Fruit fly (Drosophila melanogaster) whole organism, embryonic: ENCODE data around the gene cac.
A peak's percentile ranks its signal among the peaks of the same experiment; 100 is the strongest.

Experiments
- ATbp ChIP-seq: fragments of 200-800 bp; sonication (Bioruptor generic); optimal IDR thresholded peaks from 2 replicates; lab custom pipeline; 2017; ENCODE audit warnings: missing biosample characterization, mild to moderate bottlenecking, missing genetic modification characterization, missing genetic modification reagents
- CG10209 ChIP-seq: fragments of 200-800 bp; sonication (Bioruptor generic); optimal IDR thresholded peaks from 3 replicates; lab custom pipeline; 2017; ENCODE audit warnings: missing biosample characterization, mild to moderate bottlenecking, missing genetic modification characterization, missing genetic modification reagents
- CG10565 ChIP-seq: fragments of 200-800 bp; sonication (Bioruptor generic); optimal IDR thresholded peaks from 3 replicates; lab custom pipeline; 2016; ENCODE audit warnings: missing biosample characterization, mild to moderate bottlenecking, missing genetic modification characterization
- CG10959 ChIP-seq: fragments of 200-800 bp; sonication (Bioruptor generic); IDR thresholded peaks from 2 replicates; pipeline ENCODE4 v1.3.6; 2022; ENCODE audit warnings: missing biosample characterization, missing genetic modification characterization
- CG11085 ChIP-seq: fragments of 200-800 bp; sonication (Bioruptor generic); IDR thresholded peaks from 2 replicates; pipeline ENCODE4 v1.3.6; 2022; ENCODE audit warnings: missing biosample characterization, missing genetic modification characterization
- CG11456 ChIP-seq: fragments of 200-800 bp; sonication (Bioruptor generic); IDR thresholded peaks from 3 replicates; pipeline ENCODE4 v1.3.6; 2022; ENCODE audit warnings: missing biosample characterization, missing genetic modification characterization
- CG11696 ChIP-seq: fragments of 200-800 bp; sonication (Bioruptor generic); IDR thresholded peaks from 2 replicates; pipeline ENCODE4 v1.3.6; 2022; ENCODE audit warnings: missing biosample characterization, missing genetic modification characterization
- CG12659 ChIP-seq: fragments of 200-800 bp; sonication (Bioruptor generic); optimal IDR thresholded peaks from 3 replicates; lab custom pipeline; 2017; ENCODE audit warnings: mild to moderate bottlenecking, missing biosample characterization, missing genetic modification reagents, missing genetic modification characterization
- CG13624 ChIP-seq: fragments of 200-800 bp; sonication (Bioruptor generic); optimal IDR thresholded peaks from 2 replicates; lab custom pipeline; 2016; ENCODE audit warnings: missing biosample characterization, missing genetic modification characterization
- CG14050 ChIP-seq: fragments of 200-800 bp; sonication (Bioruptor generic); IDR thresholded peaks from 3 replicates; pipeline ENCODE4 v1.3.6; 2022; ENCODE audit warnings: missing biosample characterization, missing genetic modification characterization
- CG15269 ChIP-seq: fragments of 200-800 bp; sonication (Bioruptor generic); optimal IDR thresholded peaks from 2 replicates; lab custom pipeline; 2018; ENCODE audit warnings: missing biosample characterization, mild to moderate bottlenecking, missing genetic modification characterization, moderate library complexity
- CG1529 ChIP-seq: fragments of 200-800 bp; sonication (Bioruptor generic); optimal IDR thresholded peaks from 3 replicates; lab custom pipeline; 2018; ENCODE audit warnings: missing biosample characterization, missing genetic modification characterization
- CG17359 ChIP-seq: fragments of 200-800 bp; sonication (Bioruptor generic); optimal IDR thresholded peaks from 3 replicates; lab custom pipeline; 2018; ENCODE audit warnings: missing biosample characterization, mild to moderate bottlenecking, missing genetic modification characterization, moderate library complexity
- CG18011 ChIP-seq: fragments of 200-800 bp; sonication (Bioruptor generic); optimal IDR thresholded peaks from 2 replicates; lab custom pipeline; 2017; ENCODE audit warnings: missing biosample characterization, missing genetic modification characterization, mild to moderate bottlenecking, moderate library complexity, missing genotype
- CG2678 ChIP-seq: fragments of 200-800 bp; sonication (Bioruptor generic); optimal IDR thresholded peaks from 3 replicates; lab custom pipeline; 2019; ENCODE audit warnings: missing biosample characterization, mild to moderate bottlenecking, missing genetic modification characterization, moderate library complexity
- CG31441 ChIP-seq: fragments of 200-800 bp; sonication (Bioruptor generic); IDR thresholded peaks from 2 replicates; pipeline ENCODE4 v1.3.6; 2022; ENCODE audit warnings: missing biosample characterization, missing genetic modification characterization
- CG3726 ChIP-seq: fragments of 200-800 bp; sonication (Bioruptor generic); IDR thresholded peaks from 3 replicates; pipeline ENCODE4, ENCODE4 v1.3.6; 2022; ENCODE audit warnings: missing biosample characterization, missing genetic modification characterization
- CG3847 ChIP-seq: fragments of 200-800 bp; sonication (Bioruptor generic); IDR thresholded peaks from 2 replicates; pipeline ENCODE4 v1.3.6; 2022; ENCODE audit warnings: missing biosample characterization, missing genetic modification characterization
- CG6175 ChIP-seq: fragments of 200-800 bp; sonication (Bioruptor generic); IDR thresholded peaks from 3 replicates; pipeline ENCODE4 v1.3.6; 2022; ENCODE audit warnings: missing biosample characterization, missing genetic modification characterization
- CG8290 ChIP-seq, 3 experiments: fragments of 200-800 bp; sonication (Bioruptor generic); optimal IDR thresholded peaks; 2 replicates each; lab custom pipeline; 2016 to 2019; ENCODE audit warnings: missing biosample characterization in 3 of 3, missing genetic modification characterization in 3 of 3, mild to moderate bottlenecking in 2 of 3, moderate library complexity in 1 of 3
- Drgx ChIP-seq: fragments of 200-800 bp; sonication (Bioruptor generic); IDR thresholded peaks from 2 replicates; pipeline ENCODE4 v1.3.6; 2022; ENCODE audit warnings: missing biosample characterization, missing genetic modification characterization
- H2.0 ChIP-seq: fragments of 200-800 bp; sonication (Bioruptor generic); IDR thresholded peaks from 2 replicates; pipeline ENCODE4 v1.3.6; 2022; ENCODE audit warnings: missing biosample characterization, missing genetic modification characterization
- Hmr ChIP-seq: fragments of 200-800 bp; sonication (Bioruptor generic); optimal IDR thresholded peaks from 3 replicates; lab custom pipeline; 2017; ENCODE audit warnings: mild to moderate bottlenecking, missing biosample characterization, missing genetic modification reagents, missing genetic modification characterization
- Lpt ChIP-seq: fragments of >200 bp; optimal IDR thresholded peaks from 2 replicates; lab custom pipeline; 2018; ENCODE audit warnings: missing biosample characterization, missing genetic modification characterization
- Mrtf ChIP-seq: fragments of 200-800 bp; sonication (Bioruptor generic); IDR thresholded peaks from 3 replicates; pipeline ENCODE4 v1.3.6; 2022; ENCODE audit warnings: missing biosample characterization, missing genetic modification characterization
- Taf1 ChIP-seq: fragments of 200-800 bp; sonication (Bioruptor generic); IDR thresholded peaks from 2 replicates; pipeline ENCODE4 v1.3.6; 2022; ENCODE audit warnings: missing biosample characterization, missing genetic modification characterization
- al ChIP-seq: fragments of 200-800 bp; sonication (Bioruptor generic); IDR thresholded peaks from 2 replicates; pipeline ENCODE4 v1.3.6; 2022; ENCODE audit warnings: missing biosample characterization, missing genetic modification characterization
- ara ChIP-seq: fragments of 200-800 bp; sonication (Bioruptor generic); IDR thresholded peaks from 2 replicates; pipeline ENCODE4 v1.3.6; 2022; ENCODE audit warnings: missing biosample characterization, missing genetic modification characterization
- crp ChIP-seq, 2 experiments: fragments of 200-800 bp; sonication (Bioruptor generic); optimal IDR thresholded peaks; 2 replicates in 1 of 2; 3 replicates in 1 of 2; lab custom pipeline; 2017; ENCODE audit warnings: missing biosample characterization in 2 of 2, missing genetic modification characterization in 2 of 2, mild to moderate bottlenecking in 1 of 2, moderate library complexity in 1 of 2
- gce ChIP-seq: fragments of 200-800 bp; sonication (Bioruptor generic); IDR thresholded peaks from 3 replicates; pipeline ENCODE4 v1.3.6; 2022; ENCODE audit warnings: missing biosample characterization, missing genetic modification characterization
- grau ChIP-seq: fragments of 200-800 bp; optimal IDR thresholded peaks from 3 replicates; lab custom pipeline; 2019; ENCODE audit warnings: missing biosample characterization, mild to moderate bottlenecking, missing genetic modification characterization, moderate library complexity
- hkb ChIP-seq, 2 experiments: fragments of 200-800 bp in 1 of 2; fragments of >200 bp in 1 of 2; sonication (Bioruptor generic) in 1 of 2; IDR thresholded peaks in 1 of 2; optimal IDR thresholded peaks in 1 of 2; 2 replicates each; pipeline versions ENCODE4 v1.3.6 to Lab custom; 2017 to 2022; ENCODE audit warnings: missing biosample characterization in 1 of 2, missing genetic modification characterization in 1 of 2
- ken ChIP-seq: fragments of 200-800 bp; sonication (Bioruptor generic); IDR thresholded peaks from 3 replicates; pipeline ENCODE4 v1.3.6; 2022; ENCODE audit warnings: missing biosample characterization, missing genetic modification characterization
- lab ChIP-seq: fragments of 200-800 bp; sonication (Bioruptor generic); optimal IDR thresholded peaks from 3 replicates; lab custom pipeline; 2017; ENCODE audit warnings: missing biosample characterization, missing genetic modification characterization, mild to moderate bottlenecking, moderate library complexity, missing genetic modification reagents
- lov ChIP-seq, 2 experiments: fragments of 200-800 bp in 1 of 2; fragments of >200 bp in 1 of 2; sonication (Bioruptor generic) in 1 of 2; IDR thresholded peaks in 1 of 2; optimal IDR thresholded peaks in 1 of 2; 2 replicates in 1 of 2; 3 replicates in 1 of 2; pipeline versions ENCODE4 v1.3.6 to Lab custom; 2017 to 2022; ENCODE audit warnings: missing biosample characterization in 1 of 2, missing genetic modification characterization in 1 of 2
- nmo ChIP-seq: fragments of 200-800 bp; sonication (Bioruptor generic); optimal IDR thresholded peaks from 2 replicates; lab custom pipeline; 2018; ENCODE audit warnings: missing biosample characterization, mild to moderate bottlenecking, missing genetic modification characterization, moderate library complexity
- onecut ChIP-seq: fragments of 200-800 bp; sonication (Bioruptor generic); IDR thresholded peaks from 2 replicates; pipeline ENCODE4 v1.3.6; 2022; ENCODE audit warnings: missing biosample characterization, missing genetic modification characterization
- ranshi ChIP-seq: fragments of 200-800 bp; sonication (Bioruptor generic); IDR thresholded peaks from 2 replicates; pipeline ENCODE4 v1.3.6; 2022; ENCODE audit warnings: missing biosample characterization, missing genetic modification characterization
- row ChIP-seq: fragments of 200-800 bp; sonication (Bioruptor generic); IDR thresholded peaks from 3 replicates; pipeline ENCODE4 v1.3.6; 2022; ENCODE audit warnings: missing biosample characterization, missing genetic modification characterization
- seq ChIP-seq: fragments of 200-800 bp; sonication (Bioruptor generic); IDR thresholded peaks from 2 replicates; pipeline ENCODE4 v1.3.6; 2022; ENCODE audit warnings: missing biosample characterization, missing genetic modification characterization
- shn ChIP-seq: fragments of 200-800 bp; sonication (Bioruptor generic); optimal IDR thresholded peaks from 3 replicates; lab custom pipeline; 2016; ENCODE audit warnings: missing biosample characterization, missing genetic modification characterization
- sim ChIP-seq: fragments of 200-800 bp; sonication (Bioruptor generic); IDR thresholded peaks from 2 replicates; pipeline ENCODE4 v1.3.6; 2022; ENCODE audit warnings: missing biosample characterization, missing genetic modification characterization
- so ChIP-seq: fragments of 200-800 bp; sonication (Bioruptor generic); IDR thresholded peaks from 3 replicates; pipeline ENCODE4 v1.3.6; 2022; ENCODE audit warnings: missing biosample characterization, missing genetic modification characterization
- stc ChIP-seq: fragments of 200-800 bp; sonication (Bioruptor generic); IDR thresholded peaks from 2 replicates; pipeline ENCODE4 v1.3.6; 2022; ENCODE audit warnings: missing biosample characterization, missing genetic modification characterization
- stwl ChIP-seq: fragments of 200-800 bp; sonication (Bioruptor generic); optimal IDR thresholded peaks from 3 replicates; lab custom pipeline; 2018; ENCODE audit warnings: missing biosample characterization, mild to moderate bottlenecking, missing genetic modification characterization, moderate library complexity
- tap ChIP-seq: fragments of 200-800 bp; optimal IDR thresholded peaks from 3 replicates; lab custom pipeline; 2019; ENCODE audit warnings: missing biosample characterization, mild to moderate bottlenecking, missing genetic modification characterization, moderate library complexity
- vnd ChIP-seq: fragments of 200-800 bp; sonication (Bioruptor generic); IDR thresholded peaks from 3 replicates; pipeline ENCODE4 v1.3.6; 2022; ENCODE audit warnings: missing biosample characterization, missing genetic modification characterization; ENCODE audit not compliant: partially characterized antibody
- zfh2 ChIP-seq: fragments of 200-800 bp; sonication (Bioruptor generic); optimal IDR thresholded peaks from 2 replicates; lab custom pipeline; 2016; ENCODE audit warnings: missing biosample characterization, missing genetic modification characterization

cac gene

dm6 chrX:11925213-11925612 is 59.7 kb downstream of the cac start (continued):
- TF ChIP-seq seq (GFP tag; lab: Robert Waterston, UW) (peak; percentile 54; the same call in 1 of the 2 replicates), CG6175 (GFP tag; lab: Robert Waterston, UW) (0 out of 3 replicates have a peak, but pooled peaks have one; percentile 20), gce (GFP tag; lab: Robert Waterston, UW) (peak; percentile 75; the same call in 1 of the 3 replicates), CG3847 (GFP tag; lab: Robert Waterston, UW) (peak; percentile 61), CG8290 (GFP tag; optimal IDR thresholded peaks at IDR 0.05; lab: Kevin White, UChicago) (no peak), CG8290 (tag; optimal IDR thresholded peaks at IDR 0.05; lab: Kevin White, UChicago) (peak in 1 of 2 experiments; percentile 85), CG10565 (GFP tag; lab: Kevin White, UChicago) (no peak), lab (peak; percentile 65), Hmr (GFP tag; lab: Kevin White, UChicago) (peak; percentile 42), Taf1 (GFP tag; lab: Robert Waterston, UW) (peak; percentile 64), sim (GFP tag; lab: Robert Waterston, UW) (no peak), stwl (tag; lab: Kevin White, UChicago) (no peak), Mrtf (GFP tag; lab: Robert Waterston, UW) (peak; percentile 75), CG18011 (GFP tag; lab: Kevin White, UChicago) (peak; percentile 10), ken (GFP tag; lab: Robert Waterston, UW) (peak; percentile 70; the same call in 2 of the 3 replicates), lov (optimal IDR thresholded peaks at IDR 0.05; lab: Kevin White, UChicago) (no peak), lov (GFP tag; IDR thresholded peaks at IDR 0.05; lab: Robert Waterston, UW) (peak; percentile 39; the same call in 1 of the 3 replicates), ranshi (GFP tag; lab: Robert Waterston, UW) (peak; percentile 63), CG2678 (tag; lab: Kevin White, UChicago) (peak; percentile 73), so (GFP tag; lab: Robert Waterston, UW) (0 out of 3 replicates have a peak, but pooled peaks have one; percentile 35), CG10959 (GFP tag; lab: Robert Waterston, UW) (no peak), ATbp (peak; percentile 34), crp (GFP tag; optimal IDR thresholded peaks at IDR 0.05; lab: Kevin White, UChicago) (no peak), tap (tag; lab: Kevin White, UChicago) (peak; percentile 22), CG15269 (tag; lab: Kevin White, UChicago) (peak; percentile 46), stc (GFP tag; lab: Robert Waterston, UW) (peak; percentile 74), CG11456 (GFP tag; lab: Robert Waterston, UW) (peak; percentile 82), hkb (optimal IDR thresholded peaks at IDR 0.05; lab: Kevin White, UChicago) (no peak), hkb (GFP tag; IDR thresholded peaks at IDR 0.05; lab: Robert Waterston, UW) (peak; percentile 68), CG12659 (peak; percentile 25), row (GFP tag; lab: Robert Waterston, UW) (peak; percentile 72), CG31441 (GFP tag; lab: Robert Waterston, UW) (0 out of 2 replicates have a peak, but pooled peaks have one; percentile 40), CG11696 (GFP tag; lab: Robert Waterston, UW) (peak; percentile 64; the same call in 1 of the 2 replicates), CG13624 (GFP tag; lab: Kevin White, UChicago) (peak; percentile 59), ara (GFP tag; lab: Robert Waterston, UW) (peak; percentile 51; the same call in 1 of the 2 replicates), nmo (GFP tag; lab: Kevin White, UChicago) (peak; percentile 48), CG1529 (GFP tag; lab: Kevin White, UChicago) (no peak), CG17359 (peak; percentile 48), CG3726 (GFP tag; lab: Robert Waterston, UW) (no peak), zfh2 (peak; percentile 14), CG14050 (peak; percentile 36; the same call in 2 of the 3 replicates), CG10209 (peak; percentile 11), onecut (GFP tag; lab: Robert Waterston, UW) (peak; percentile 42; the same call in 1 of the 2 replicates), Drgx (peak; percentile 79), Lpt (GFP tag; lab: Kevin White, UChicago) (no peak), vnd (GFP tag; lab: Robert Waterston, UW) (no peak), al (GFP tag; lab: Robert Waterston, UW) (peak; percentile 56), CG11085 (peak; percentile 46; the same call in 1 of the 2 replicates), H2.0 (peak; percentile 75), grau (tag; lab: Kevin White, UChicago) (no peak), shn (GFP tag; lab: Kevin White, UChicago) (no peak)
